Worm (Caenorhabditis elegans) whole organism, late embryonic: ENCODE measurements around the gene dhs-26.

Experiments used
- K02D7.2 ChIP-seq: sonication (generic microtip); optimal IDR thresholded peaks from 2 replicates; lab custom pipeline; 2017; ENCODE audit warnings: mild to moderate bottlenecking, missing genetic modification characterization, missing compliant biosample characterization
- fkh-6 ChIP-seq: sonication (generic microtip); optimal IDR thresholded peaks from 2 replicates; lab custom pipeline; 2016; ENCODE audit warnings: missing genetic modification characterization, missing compliant biosample characterization
- gmeb-2 ChIP-seq: sonication (generic microtip); optimal IDR thresholded peaks from 2 replicates; lab custom pipeline; 2016; ENCODE audit warnings: missing genetic modification characterization, inconsistent platforms, missing compliant biosample characterization
- sdc-2 ChIP-seq: sonication (generic microtip); optimal IDR thresholded peaks from 2 replicates; lab custom pipeline; 2016; ENCODE audit warnings: missing genotype, missing genetic modification characterization, missing compliant biosample characterization
- syd-9 ChIP-seq: sonication (generic microtip); optimal IDR thresholded peaks from 2 replicates; lab custom pipeline; 2016; ENCODE audit warnings: mild to moderate bottlenecking, missing genetic modification characterization, moderate library complexity, missing compliant biosample characterization
- tbx-2 ChIP-seq: sonication (generic microtip); optimal IDR thresholded peaks from 2 replicates; lab custom pipeline; 2016; ENCODE audit warnings: missing genetic modification characterization, missing compliant biosample characterization
- unc-55 ChIP-seq: sonication (generic microtip); optimal IDR thresholded peaks from 2 replicates; lab custom pipeline; 2017; ENCODE audit warnings: missing biosample characterization, missing genetic modification reagents, missing genetic modification characterization

DNA sequence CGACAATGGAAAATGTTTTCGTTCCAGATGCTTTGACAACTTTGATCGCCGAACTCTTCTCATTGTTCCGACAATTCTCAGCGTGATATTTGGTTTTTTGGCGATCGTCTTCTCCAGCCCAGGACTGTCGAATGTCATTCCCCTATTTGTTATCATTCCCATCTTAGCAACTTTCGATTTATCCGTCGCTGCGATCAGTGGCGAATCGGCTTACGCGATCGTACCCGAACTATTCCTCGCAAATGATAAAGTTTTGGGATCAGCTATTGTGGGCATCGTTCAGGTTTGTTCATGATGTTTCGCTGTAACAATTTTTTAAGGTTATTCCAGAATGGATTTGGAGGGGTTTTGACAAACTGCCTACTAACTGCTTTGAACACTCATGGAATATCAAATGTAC lies 34.4 kb upstream of the dhs-26 start:
- TF ChIP-seq unc-55 (GFP tag; lab: Kevin White, UChicago) (no peak), tbx-2 (no peak), sdc-2 (no peak), fkh-6 (tag; lab: Kevin White, UChicago) (no peak), syd-9 (no peak), K02D7.2 (tag; lab: Kevin White, UChicago) (no peak), gmeb-2 (tag; lab: Kevin White, UChicago) (no peak)
